Worm (Caenorhabditis elegans) whole organism, L4 larva: ENCODE measurements around the gene dpff-1.

ENCODE experiments used
- F26F4.8 ChIP-seq: fragments of 200-800 bp; sonication (Bioruptor generic); conservative IDR thresholded peaks from 2 replicates; pipeline ENCODE4 v1.3.6; 2022; ENCODE audit warnings: missing genetic modification characterization, missing compliant biosample characterization
- F37D6.2 ChIP-seq: sonication (generic microtip); optimal IDR thresholded peaks from 2 replicates; lab custom pipeline; 2016; ENCODE audit warnings: mild to moderate bottlenecking, missing genetic modification characterization, missing compliant biosample characterization
- F44E2.7 ChIP-seq: fragments of 200-800 bp; sonication (Bioruptor generic); IDR thresholded peaks from 2 replicates; pipeline ENCODE4 v2.1.2; 2022; ENCODE audit warnings: missing genetic modification characterization, missing compliant biosample characterization
- T26A8.4 ChIP-seq: fragments of 200-800 bp; sonication (Bioruptor generic); IDR thresholded peaks from 2 replicates; pipeline ENCODE4 v1.3.6; 2022; ENCODE audit warnings: missing genetic modification characterization, missing compliant biosample characterization
- ZK337.2 ChIP-seq: fragments of 200-800 bp; sonication (Bioruptor generic); IDR thresholded peaks from 2 replicates; pipeline ENCODE4 v1.3.6; 2022; ENCODE audit warnings: missing genetic modification reagents, missing genetic modification characterization, missing compliant biosample characterization
- ZK546.5 ChIP-seq, 2 experiments: sonication (generic microtip); optimal IDR thresholded peaks; 2 replicates each; lab custom pipeline; 2017; ENCODE audit warnings: missing biosample characterization in 2 of 2, missing genetic modification characterization in 2 of 2
- aha-1 ChIP-seq: fragments of 150-350 bp; peaks from one replicate; lab custom pipeline; 2014; ENCODE audit warnings: missing biosample characterization, missing genetic modification characterization
- ceh-28 ChIP-seq: fragments of 150-350 bp; optimal IDR thresholded peaks from 2 replicates; lab custom pipeline; 2014; ENCODE audit warnings: missing biosample characterization, missing genetic modification reagents, missing genetic modification characterization
- ceh-32 ChIP-seq: sonication (generic microtip); optimal IDR thresholded peaks from 2 replicates; lab custom pipeline; 2016; ENCODE audit warnings: mild to moderate bottlenecking, missing genetic modification characterization, missing compliant biosample characterization; ENCODE audit not compliant: poor library complexity
- ceh-44 ChIP-seq: fragments of 200-800 bp; sonication (Bioruptor generic); IDR thresholded peaks from 2 replicates; pipeline ENCODE4 v1.3.6; 2022; ENCODE audit warnings: missing genetic modification reagents, missing genetic modification characterization, missing compliant biosample characterization
- ces-1 ChIP-seq: fragments of 150-350 bp; sonication (generic microtip); optimal IDR thresholded peaks from 4 replicates; lab custom pipeline; 2014; ENCODE audit warnings: missing biosample characterization, missing genetic modification reagents, missing genetic modification characterization
- ctbp-1 ChIP-seq: fragments of 200-800 bp; sonication (Bioruptor generic); IDR thresholded peaks from 2 replicates; pipeline ENCODE4 v1.3.6; 2022; ENCODE audit warnings: missing genetic modification reagents, missing genetic modification characterization, missing compliant biosample characterization
- daf-19 ChIP-seq: fragments of 200-800 bp; sonication (Bioruptor generic); conservative IDR thresholded peaks from 2 replicates; pipeline ENCODE4 v1.3.6; 2022; ENCODE audit warnings: missing genetic modification characterization, missing compliant biosample characterization
- daf-8 ChIP-seq: fragments of 200-800 bp; sonication (Bioruptor generic); IDR thresholded peaks from 2 replicates; pipeline ENCODE4 v1.3.6; 2022; ENCODE audit warnings: missing genetic modification characterization, missing compliant biosample characterization
- dmd-6 ChIP-seq: fragments of 200-800 bp; sonication (Bioruptor generic); IDR thresholded peaks from 2 replicates; pipeline ENCODE4 v1.3.6; 2022; ENCODE audit warnings: missing genetic modification reagents, missing genetic modification characterization, missing compliant biosample characterization
- dmd-9 ChIP-seq: fragments of 200-800 bp; sonication (Bioruptor generic); IDR thresholded peaks from 2 replicates; pipeline ENCODE4 v1.3.6; 2022; ENCODE audit warnings: missing genetic modification reagents, missing genetic modification characterization, missing compliant biosample characterization
- dve-1 ChIP-seq: sonication (generic microtip); optimal IDR thresholded peaks from 2 replicates; lab custom pipeline; 2017; ENCODE audit warnings: antibody characterized with exemption, mild to moderate bottlenecking, missing genetic modification characterization, missing compliant biosample characterization; ENCODE audit not compliant: insufficient read depth
- fkh-10 ChIP-seq: fragments of 150-350 bp; optimal IDR thresholded peaks from 2 replicates; lab custom pipeline; 2014; ENCODE audit warnings: missing biosample characterization, missing genetic modification reagents, missing genetic modification characterization
- fos-1 ChIP-seq: fragments of 150-350 bp; optimal IDR thresholded peaks from 2 replicates; lab custom pipeline; 2014; ENCODE audit warnings: missing biosample characterization, missing genetic modification characterization
- gei-8 ChIP-seq: fragments of 200-800 bp; sonication (Bioruptor generic); optimal IDR thresholded peaks from 2 replicates; lab custom pipeline; 2018; ENCODE audit warnings: mild to moderate bottlenecking, missing genetic modification characterization, missing compliant biosample characterization
- hif-1 ChIP-seq, 2 experiments: sonication (generic microtip); optimal IDR thresholded peaks; 2 replicates each; lab custom pipeline; 2016 to 2017; ENCODE audit warnings: missing compliant biosample characterization in 2 of 2, missing genetic modification characterization in 2 of 2, missing genetic modification reagents in 2 of 2, missing genotype in 2 of 2, mild to moderate bottlenecking in 1 of 2
- hlh-11 ChIP-seq: fragments of 200-800 bp; sonication (Bioruptor generic); optimal IDR thresholded peaks from 2 replicates; lab custom pipeline; 2018; ENCODE audit warnings: mild to moderate bottlenecking, missing genetic modification characterization, missing compliant biosample characterization
- hlh-30 ChIP-seq: sonication (generic microtip); optimal IDR thresholded peaks from 2 replicates; lab custom pipeline; 2017; ENCODE audit warnings: antibody characterized with exemption, mild to moderate bottlenecking, missing genetic modification characterization, missing compliant biosample characterization; ENCODE audit not compliant: insufficient read depth
- hmg-1.1 ChIP-seq: fragments of 200-800 bp; sonication (Bioruptor generic); IDR thresholded peaks from 2 replicates; pipeline ENCODE4 v1.3.6; 2022; ENCODE audit warnings: missing genetic modification reagents, missing genetic modification characterization, missing compliant biosample characterization
- jun-1 ChIP-seq: fragments of 150-350 bp; optimal IDR thresholded peaks from 2 replicates; lab custom pipeline; 2014; ENCODE audit warnings: missing biosample characterization, missing genetic modification reagents, missing genetic modification characterization
- lim-7 ChIP-seq: fragments of 200-800 bp; sonication (Bioruptor generic); IDR thresholded peaks from 2 replicates; pipeline ENCODE4 v1.3.6; 2022; ENCODE audit warnings: missing genetic modification characterization, missing compliant biosample characterization
- lin-13 ChIP-seq: fragments of 150-350 bp; optimal IDR thresholded peaks from 2 replicates; lab custom pipeline; 2014; ENCODE audit warnings: missing biosample characterization, missing genetic modification reagents, missing genetic modification characterization
- lin-38 ChIP-seq: fragments of 200-800 bp; sonication (Bioruptor generic); IDR thresholded peaks from 2 replicates; pipeline ENCODE4 v1.3.6; 2022; ENCODE audit warnings: missing genetic modification reagents, missing genetic modification characterization, missing compliant biosample characterization
- lsy-2 ChIP-seq, 2 experiments: fragments of 150-350 bp in 1 of 2; sonication (generic microtip) in 1 of 2; optimal IDR thresholded peaks; 2 replicates each; lab custom pipeline; 2014 to 2017; ENCODE audit warnings: missing biosample characterization in 2 of 2, missing genetic modification characterization in 2 of 2
- madf-9 ChIP-seq: fragments of 200-800 bp; sonication (Bioruptor generic); conservative IDR thresholded peaks from 2 replicates; pipeline ENCODE4 v1.3.6; 2022; ENCODE audit warnings: missing genetic modification reagents, missing genetic modification characterization, missing compliant biosample characterization
- mep-1 ChIP-seq: fragments of 150-350 bp; sonication (generic microtip); optimal IDR thresholded peaks from 3 replicates; lab custom pipeline; 2014; ENCODE audit warnings: missing biosample characterization, missing genetic modification characterization
- mxl-2 ChIP-seq: fragments of 200-800 bp; sonication (Bioruptor generic); conservative IDR thresholded peaks from 2 replicates; pipeline ENCODE4 v1.3.6; 2022; ENCODE audit warnings: missing genetic modification reagents, missing genetic modification characterization, missing compliant biosample characterization
- nhr-102 ChIP-seq: sonication (generic microtip); optimal IDR thresholded peaks from 2 replicates; lab custom pipeline; 2016; ENCODE audit warnings: mild to moderate bottlenecking, missing genetic modification characterization, moderate library complexity, missing compliant biosample characterization
- nhr-111 ChIP-seq: fragments of 200-800 bp; sonication (Bioruptor generic); optimal IDR thresholded peaks from 2 replicates; lab custom pipeline; 2018; ENCODE audit warnings: mild to moderate bottlenecking, missing genetic modification characterization, missing compliant biosample characterization
- nhr-237 ChIP-seq: sonication (generic microtip); optimal IDR thresholded peaks from 2 replicates; lab custom pipeline; 2017; ENCODE audit warnings: missing biosample characterization, missing genetic modification characterization
- nhr-41 ChIP-seq: fragments of 200-800 bp; sonication (Bioruptor generic); IDR thresholded peaks from 2 replicates; pipeline ENCODE4 v1.3.6; 2022; ENCODE audit warnings: missing genetic modification reagents, missing genetic modification characterization, missing compliant biosample characterization
- nhr-42 ChIP-seq: fragments of 200-800 bp; sonication (Bioruptor generic); IDR thresholded peaks from 2 replicates; pipeline ENCODE4 v1.3.6; 2022; ENCODE audit warnings: missing genetic modification characterization, missing compliant biosample characterization
- nhr-76 ChIP-seq: fragments of 150-350 bp; optimal IDR thresholded peaks from 2 replicates; lab custom pipeline; 2014; ENCODE audit warnings: missing biosample characterization, missing genetic modification characterization
- nhr-77 ChIP-seq: fragments of 150-350 bp; optimal IDR thresholded peaks from 2 replicates; lab custom pipeline; 2014; ENCODE audit warnings: missing biosample characterization, missing genetic modification characterization
- php-3 ChIP-seq: fragments of 200-800 bp; sonication (Bioruptor generic); IDR thresholded peaks from 2 replicates; pipeline ENCODE4 v1.3.6; 2022; ENCODE audit warnings: missing genetic modification reagents, missing genetic modification characterization, missing compliant biosample characterization
- rbr-2 ChIP-seq: sonication (generic microtip); optimal IDR thresholded peaks from 2 replicates; lab custom pipeline; 2016; ENCODE audit warnings: missing genotype, missing genetic modification characterization, missing compliant biosample characterization
- set-16 ChIP-seq: fragments of 200-800 bp; sonication (Bioruptor generic); IDR thresholded peaks from 2 replicates; pipeline ENCODE4 v1.3.6; 2022; ENCODE audit warnings: missing genetic modification reagents, missing genetic modification characterization, missing compliant biosample characterization
- snpc-1.2 ChIP-seq: fragments of 200-800 bp; sonication (Bioruptor generic); IDR thresholded peaks from 2 replicates; pipeline ENCODE4 v1.3.6; 2022; ENCODE audit warnings: missing genetic modification reagents, missing genetic modification characterization, missing compliant biosample characterization
- spr-3 ChIP-seq: fragments of 200-800 bp; sonication (Bioruptor generic); optimal IDR thresholded peaks from 2 replicates; lab custom pipeline; 2018; ENCODE audit warnings: mild to moderate bottlenecking, missing genetic modification characterization, missing compliant biosample characterization
- tra-1 ChIP-seq: fragments of 200-800 bp; sonication (Bioruptor generic); IDR thresholded peaks from 2 replicates; pipeline ENCODE4 v1.3.6; 2022; ENCODE audit warnings: missing genetic modification reagents, missing genetic modification characterization, missing compliant biosample characterization
- unc-130 ChIP-seq: sonication (generic microtip); optimal IDR thresholded peaks from 2 replicates; lab custom pipeline; 2016; ENCODE audit warnings: missing genetic modification reagents, missing genetic modification characterization, missing compliant biosample characterization
- unc-62 ChIP-seq, 3 experiments: fragments of 150-350 bp in 1 of 3; sonication (generic microtip); optimal IDR thresholded peaks in 2 of 3; peaks in 1 of 3; 1 replicate in 1 of 3; 2 replicates in 2 of 3; lab custom pipeline; 2014 to 2017; ENCODE audit warnings: missing biosample characterization in 3 of 3, missing genetic modification characterization in 3 of 3, missing genetic modification reagents in 3 of 3, missing genotype in 1 of 3
- vab-7 ChIP-seq: fragments of 200-800 bp; sonication (Bioruptor generic); IDR thresholded peaks from 2 replicates; pipeline ENCODE4 v1.3.6; 2022; ENCODE audit warnings: missing genetic modification reagents, missing genetic modification characterization, missing compliant biosample characterization
- zag-1 ChIP-seq: fragments of 150-350 bp; optimal IDR thresholded peaks from 2 replicates; lab custom pipeline; 2014; ENCODE audit warnings: missing biosample characterization, missing genetic modification characterization
- zip-11 ChIP-seq: fragments of 200-800 bp; sonication (Bioruptor generic); IDR thresholded peaks from 2 replicates; pipeline ENCODE4 v1.3.6; 2022; ENCODE audit warnings: missing genetic modification characterization, missing compliant biosample characterization

The dpff-1 gene

DNA sequence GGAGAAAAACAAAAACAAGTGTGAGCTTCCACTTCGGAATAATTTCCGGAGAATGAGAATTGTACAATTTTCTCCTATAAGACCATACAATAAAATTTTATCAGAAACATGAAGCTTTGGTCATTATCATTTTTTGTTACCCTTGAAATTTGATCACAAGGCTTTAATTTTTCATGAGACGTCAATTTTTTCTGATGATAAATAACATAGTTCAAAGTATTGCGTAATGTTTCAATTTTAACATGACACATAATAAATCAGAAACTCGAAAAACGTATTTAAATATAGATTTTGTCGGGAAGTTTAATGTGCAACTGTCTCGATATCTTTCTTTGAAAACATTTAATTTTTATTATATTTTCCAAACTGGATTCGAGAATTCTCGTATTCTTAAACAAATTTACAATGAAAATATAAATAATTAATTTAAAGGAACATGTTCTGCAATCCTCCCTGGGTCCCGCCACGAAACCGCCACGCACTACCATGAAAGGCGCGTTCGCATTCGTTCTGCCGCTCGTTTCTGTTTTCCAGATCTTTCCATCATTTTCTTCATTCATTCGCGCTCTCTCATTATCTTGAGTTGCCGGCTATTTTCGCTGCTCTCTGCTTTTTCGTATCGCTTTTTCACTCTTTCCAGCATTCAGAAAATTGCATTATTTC lies 32.8 kb upstream of the dpff-1 start (continued):
- TF ChIP-seq dmd-9 (no peak), ceh-44 (GFP tag; lab: Robert Waterston, UW) (peak; percentile 18; the same call in 1 of the 2 replicates), hlh-30 (tag; lab: Kevin White, UChicago) (peak; percentile 67), nhr-76 (no peak), daf-19 (GFP tag; lab: Robert Waterston, UW) (no peak), mxl-2 (GFP tag; lab: Robert Waterston, UW) (no peak), zag-1 (tag; lab: Kevin White, UChicago) (no peak), daf-8 (no peak), dve-1 (tag; lab: Kevin White, UChicago) (peak; percentile 73), lsy-2 (tag; optimal IDR thresholded peaks at IDR 0.05; lab: Kevin White, UChicago) (no peak), fkh-10 (GFP tag; lab: Kevin White, UChicago) (no peak), nhr-42 (GFP tag; lab: Robert Waterston, UW) (no peak), php-3 (peak; percentile 78), set-16 (GFP tag; lab: Robert Waterston, UW) (no peak), F26F4.8 (GFP tag; lab: Robert Waterston, UW) (no peak), aha-1 (tag; lab: Kevin White, UChicago) (no peak), nhr-77 (peak; percentile 36), T26A8.4 (GFP tag; lab: Robert Waterston, UW) (no peak), rbr-2 (tag; lab: Kevin White, UChicago) (no peak), lin-13 (GFP tag; lab: Kevin White, UChicago) (no peak), lim-7 (GFP tag; lab: Robert Waterston, UW) (no peak), fos-1 (tag; lab: Kevin White, UChicago) (no peak), F44E2.7 (GFP tag; lab: Robert Waterston, UW) (no peak), spr-3 (GFP tag; lab: Kevin White, UChicago) (no peak), hlh-11 (tag; lab: Kevin White, UChicago) (peak; percentile 24), jun-1 (no peak), dmd-6 (GFP tag; lab: Robert Waterston, UW) (0 out of 2 replicates have a peak, but pooled peaks have one; percentile 33), unc-130 (GFP tag; lab: Kevin White, UChicago) (peak; percentile 84), nhr-102 (tag; lab: Kevin White, UChicago) (no peak), zip-11 (GFP tag; lab: Robert Waterston, UW) (no peak), snpc-1.2 (no peak), ces-1 (no peak), ceh-28 (tag; lab: Kevin White, UChicago) (no peak), madf-9 (GFP tag; lab: Robert Waterston, UW) (no peak), F37D6.2 (tag; lab: Kevin White, UChicago) (no peak), ZK337.2 (GFP tag; lab: Robert Waterston, UW) (no peak), vab-7 (no peak), tra-1 (0 out of 2 replicates have a peak, but pooled peaks have one; percentile 13), nhr-237 (tag; lab: Kevin White, UChicago) (no peak), unc-62 (GFP tag; optimal IDR thresholded peaks at IDR 0.05 in 1 of 2; lab: Kevin White, UChicago) (no peak), unc-62 (tag; optimal IDR thresholded peaks at IDR 0.05; lab: Kevin White, UChicago) (no peak), nhr-111 (GFP tag; lab: Kevin White, UChicago) (no peak), nhr-41 (GFP tag; lab: Robert Waterston, UW) (no peak), lin-38 (GFP tag; lab: Robert Waterston, UW) (peak; percentile 43; the same call in 1 of the 2 replicates), ctbp-1 (GFP tag; lab: Robert Waterston, UW) (no peak), ceh-32 (no peak), hif-1 (tag; optimal IDR thresholded peaks at IDR 0.05; lab: Kevin White, UChicago) (no peak), gei-8 (GFP tag; lab: Kevin White, UChicago) (no peak), mep-1 (tag; lab: Kevin White, UChicago) (no peak), ZK546.5 (tag; optimal IDR thresholded peaks at IDR 0.05; lab: Kevin White, UChicago) (no peak), hmg-1.1 (GFP tag; lab: Robert Waterston, UW) (no peak)
